Worm (Caenorhabditis elegans): ENCODE measurements around the gene srd-4.
A peak's percentile ranks its signal among the peaks of the same experiment; 100 is the strongest.

srd-4 gene

ce11 chrV:12188830-12189229, 4.1 kb downstream of the srd-4 start:
- no peak for TF ChIP-seq ztf-4 (tag; optimal IDR thresholded peaks at IDR 0.05)
- peak; percentile 76 for TF ChIP-seq pha-4 (tag; optimal IDR thresholded peaks at IDR 0.05)
- TF ChIP-seq unc-62 (GFP tag; optimal IDR thresholded peaks at IDR 0.05), result no peak
- TF ChIP-seq fos-1 (tag; optimal IDR thresholded peaks at IDR 0.05), result no peak

ce11 chrV:12190943-12191569, 6.3 kb downstream of the srd-4 start, which contains the start of gene dpy-30:
TSS of gene dpy-30 (plus strand) at chrV:12191519.
- TF ChIP-seq daf-12 (tag; optimal IDR thresholded peaks at IDR 0.05), result no peak
- peak; percentile 86 for TF ChIP-seq pha-4 (tag; optimal IDR thresholded peaks at IDR 0.05)
- TF ChIP-seq nhr-76 (tag; optimal IDR thresholded peaks at IDR 0.05), result no peak
- no peak for TF ChIP-seq fkh-10 (GFP tag; optimal IDR thresholded peaks at IDR 0.05)
- no peak for TF ChIP-seq fos-1 (tag; optimal IDR thresholded peaks at IDR 0.05)
- no peak for TF ChIP-seq sea-2 (GFP tag; optimal IDR thresholded peaks at IDR 0.05)
- no peak for TF ChIP-seq zag-1 (tag; optimal IDR thresholded peaks at IDR 0.05)
- TF ChIP-seq mdl-1 (tag; optimal IDR thresholded peaks at IDR 0.05), result no peak
- no peak for TF ChIP-seq skn-1 (tag; optimal IDR thresholded peaks at IDR 0.05)
- TF ChIP-seq elt-3 (tag; optimal IDR thresholded peaks at IDR 0.05), result no peak
- no peak for TF ChIP-seq nhr-237 (tag; optimal IDR thresholded peaks at IDR 0.05)
- TF ChIP-seq fkh-2 (tag; optimal IDR thresholded peaks at IDR 0.05), result no peak
- no peak for TF ChIP-seq jun-1 (tag; optimal IDR thresholded peaks at IDR 0.05)
- no peak for TF ChIP-seq tbx-2 (tag; optimal IDR thresholded peaks at IDR 0.05)
- no peak for TF ChIP-seq nhr-77 (tag; optimal IDR thresholded peaks at IDR 0.05)
- no peak for TF ChIP-seq eor-1 (tag; optimal IDR thresholded peaks at IDR 0.05)
- no peak for TF ChIP-seq nhr-11 (tag; optimal IDR thresholded peaks at IDR 0.05)
- TF ChIP-seq ztf-4 (tag; optimal IDR thresholded peaks at IDR 0.05), result no peak
- TF ChIP-seq mml-1 (tag; optimal IDR thresholded peaks at IDR 0.05), result no peak
- TF ChIP-seq nfya-1 (tag; optimal IDR thresholded peaks at IDR 0.05; ENCODE audit: insufficient read depth), result peak; percentile 82
- no peak for TF ChIP-seq egl-27 (tag; optimal IDR thresholded peaks at IDR 0.05)
- TF ChIP-seq hmg-11 (tag; optimal IDR thresholded peaks at IDR 0.05), result peak; percentile 72
- TF ChIP-seq lin-39 (tag; optimal IDR thresholded peaks at IDR 0.05), result peak; percentile 50
- TF ChIP-seq elt-1 (tag; optimal IDR thresholded peaks at IDR 0.05), result no peak
- TF ChIP-seq R02D3.7 (tag; optimal IDR thresholded peaks at IDR 0.05), result no peak
- TF ChIP-seq nhr-43 (tag; optimal IDR thresholded peaks at IDR 0.05; ENCODE audit: poor library complexity, severe bottlenecking), result no peak
- TF ChIP-seq ceh-82 (tag; optimal IDR thresholded peaks at IDR 0.05), result no peak
- TF ChIP-seq ceh-9 (tag; optimal IDR thresholded peaks at IDR 0.05), result no peak
- no peak for TF ChIP-seq unc-39 (tag; optimal IDR thresholded peaks at IDR 0.05)
- no peak for TF ChIP-seq ztf-11 (tag; optimal IDR thresholded peaks at IDR 0.05)
- no peak for TF ChIP-seq lsy-12 (tag; optimal IDR thresholded peaks at IDR 0.05)
- peak; percentile 64 for TF ChIP-seq snpc-4 (tag; optimal IDR thresholded peaks at IDR 0.05)
- peak; percentile 38 for TF ChIP-seq nhr-23 (tag; optimal IDR thresholded peaks at IDR 0.05)
- no peak for TF ChIP-seq nhr-28 (tag; optimal IDR thresholded peaks at IDR 0.05)
- no peak for TF ChIP-seq ZK546.5 (tag; optimal IDR thresholded peaks at IDR 0.05)
- no peak for TF ChIP-seq egl-5 (tag; optimal IDR thresholded peaks at IDR 0.05)
- peak; percentile 38 for TF ChIP-seq ceh-28 (tag; optimal IDR thresholded peaks at IDR 0.05)
- peak; percentile 29 for TF ChIP-seq lin-15B (tag; optimal IDR thresholded peaks at IDR 0.05)
- TF ChIP-seq aly-2 (tag; optimal IDR thresholded peaks at IDR 0.05), result no peak
- no peak for TF ChIP-seq unc-62 (GFP tag; optimal IDR thresholded peaks at IDR 0.05)
- no peak for TF ChIP-seq pqm-1 (tag; optimal IDR thresholded peaks at IDR 0.05)
- TF ChIP-seq ama-1 (optimal IDR thresholded peaks at IDR 0.05), result no peak
- TF ChIP-seq elt-2 (tag; optimal IDR thresholded peaks at IDR 0.05), result peak; percentile 42
- TF ChIP-seq nhr-67 (tag; optimal IDR thresholded peaks at IDR 0.05), result no peak
- no peak for TF ChIP-seq nhr-12 (tag; optimal IDR thresholded peaks at IDR 0.05)
- TF ChIP-seq ceh-16 (tag; optimal IDR thresholded peaks at IDR 0.05), result no peak
- peak; percentile 65 for TF ChIP-seq nhr-25 (tag; optimal IDR thresholded peaks at IDR 0.05)

All from whole organism, L3 larva.